Worm (Caenorhabditis elegans): ENCODE measurements around the gene K04C2.3.

DNA sequence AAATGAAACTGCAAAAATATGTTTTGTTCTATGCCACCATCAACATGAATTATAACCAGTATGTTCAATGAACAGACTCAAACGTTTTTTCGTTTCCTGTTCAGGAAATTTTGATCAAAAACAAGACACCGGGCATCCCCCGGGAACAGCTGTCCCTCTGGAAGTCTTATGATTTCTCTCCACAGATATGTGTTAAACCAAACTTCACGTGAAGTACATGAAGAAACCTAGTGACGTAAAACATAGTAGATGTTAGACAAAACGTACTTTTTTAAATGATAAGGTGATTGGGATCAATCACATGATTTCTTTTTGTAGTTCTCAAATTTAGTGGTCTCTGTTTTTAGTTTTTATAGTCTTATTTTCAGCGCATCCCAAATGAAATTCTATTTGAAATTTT lies 25.6 kb downstream of the K04C2.3 start:
- TF ChIP-seq dpl-1 (GFP tag; optimal IDR thresholded peaks at IDR 0.05): peak in 2 of 3 experiments; percentile 10 to 31
- TF ChIP-seq nhr-90 (tag; optimal IDR thresholded peaks at IDR 0.05; ENCODE audit: poor library complexity): peak; percentile 44
- no peak for TF ChIP-seq F16B12.6 (tag; optimal IDR thresholded peaks at IDR 0.05)
- peak; percentile 12 for TF ChIP-seq swsn-7 (tag; optimal IDR thresholded peaks at IDR 0.05)
- TF ChIP-seq unc-62 (GFP tag; optimal IDR thresholded peaks at IDR 0.05): no peak
- peak; percentile 58 for TF ChIP-seq tbx-2 (tag; optimal IDR thresholded peaks at IDR 0.05)
- TF ChIP-seq nhr-77 (tag; optimal IDR thresholded peaks at IDR 0.05): no peak
- TF ChIP-seq ama-1 (optimal IDR thresholded peaks at IDR 0.05): no peak
